Worm (Caenorhabditis elegans): ENCODE data around the gene F15H10.7.
A peak's percentile ranks its signal among the peaks of the same experiment; 100 is the strongest.

Gene F15H10.7

ce11 chrV:10368256-10368655 lies 38.0 kb downstream of the F15H10.7 start, which contains the start of gene sri-20:
Gene sri-20 (plus strand): TSS chrV:10368556.
- TF ChIP-seq aptf-2 (GFP tag; conservative IDR thresholded peaks at IDR 0.05) (no peak), madf-8 (GFP tag; conservative IDR thresholded peaks at IDR 0.05) (no peak), pbrm-1 (GFP tag; IDR thresholded peaks at IDR 0.05) (no peak), efl-1 (GFP tag; optimal IDR thresholded peaks at IDR 0.05) (no peak), snpc-4 (GFP tag; optimal IDR thresholded peaks at IDR 0.05) (no peak), snpc-4 (tag; optimal IDR thresholded peaks at IDR 0.05) (no peak), Y79H2A.3 (GFP tag; conservative IDR thresholded peaks at IDR 0.05) (no peak), die-1 (tag; optimal IDR thresholded peaks at IDR 0.05) (no peak), hmg-1.2 (GFP tag; IDR thresholded peaks at IDR 0.05) (no peak), Y56A3A.18 (GFP tag; IDR thresholded peaks at IDR 0.05) (no peak), chd-7 (tag; optimal IDR thresholded peaks at IDR 0.05) (no peak)

DNA sequence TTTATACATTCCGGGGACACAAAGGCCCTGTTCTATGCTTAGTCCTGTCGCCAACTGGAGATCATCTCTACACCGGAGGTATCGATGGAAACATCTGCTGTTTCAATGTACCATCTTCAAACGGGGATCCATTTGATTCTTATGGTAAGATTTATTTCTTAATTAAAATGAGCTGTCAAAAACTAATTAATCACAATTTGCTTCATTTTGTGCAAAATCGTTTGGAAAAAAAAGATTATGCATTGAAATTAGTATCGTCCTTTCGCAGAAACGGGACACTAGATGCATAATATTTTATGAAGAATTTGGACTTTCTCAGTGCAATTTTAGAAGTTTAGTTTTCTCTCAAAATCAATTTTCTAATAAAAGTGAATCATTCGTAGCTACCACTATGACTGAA lies 42.4 kb downstream of the F15H10.7 start:
- no peak for TF ChIP-seq madf-6 (GFP tag; IDR thresholded peaks at IDR 0.05)
- no peak for TF ChIP-seq aptf-3 (GFP tag; IDR thresholded peaks at IDR 0.05)
- TF ChIP-seq Y79H2A.3 (GFP tag; conservative IDR thresholded peaks at IDR 0.05), result no peak
- TF ChIP-seq gei-17 (GFP tag; optimal IDR thresholded peaks at IDR 0.05), result no peak

DNA sequence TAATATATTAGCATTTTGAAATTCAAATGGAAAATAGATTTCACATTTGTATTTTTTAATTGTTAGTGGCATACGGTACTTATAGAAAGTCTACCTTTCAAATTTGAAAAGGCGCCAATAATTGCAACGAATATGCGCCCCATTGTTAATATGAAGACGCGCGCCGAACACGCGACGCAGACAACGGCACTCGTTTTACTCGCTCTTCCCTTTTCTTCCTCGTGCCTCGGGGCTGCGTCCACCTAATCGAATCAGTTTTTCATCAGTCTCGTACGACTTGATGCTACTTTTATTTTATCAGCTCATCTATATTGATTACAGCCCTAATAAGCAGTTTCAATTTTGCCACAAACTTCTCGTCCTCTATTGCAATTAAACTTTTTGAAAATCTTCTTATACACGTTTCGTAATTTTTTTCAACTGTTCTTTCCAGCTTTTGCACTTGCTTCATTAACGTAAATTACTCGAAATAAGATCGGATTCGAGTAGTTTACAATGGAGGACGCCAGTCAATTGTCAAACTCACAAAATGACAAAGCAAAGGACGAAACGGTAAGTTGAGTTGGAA lies 44.3 kb downstream of the F15H10.7 start, which contains the start of gene cash-1:
cash-1 (plus strand) TSS at position 432 of the 568 bp plus-strand sequence.
- TF ChIP-seq Y56A3A.18 (GFP tag; IDR thresholded peaks at IDR 0.05) (no peak), D2030.7 (GFP tag; IDR thresholded peaks at IDR 0.05) (peak; percentile 68), ceh-79 (tag; optimal IDR thresholded peaks at IDR 0.05) (no peak), cebp-1 (GFP tag; IDR thresholded peaks at IDR 0.05) (peak; percentile 45; the same call in 1 of the 2 replicates), cebp-1 (tag; optimal IDR thresholded peaks at IDR 0.05) (peak; percentile 58), snpc-3.4 (tag; optimal IDR thresholded peaks at IDR 0.05) (peak; percentile 20), dox-1 (GFP tag; IDR thresholded peaks at IDR 0.05) (peak; percentile 88), let-526 (GFP tag; IDR thresholded peaks at IDR 0.05) (0 out of 2 replicates have a peak, but pooled peaks have one; percentile 55), pbrm-1 (GFP tag; IDR thresholded peaks at IDR 0.05) (peak; percentile 37; the same call in 1 of the 2 replicates), aptf-2 (GFP tag; conservative IDR thresholded peaks at IDR 0.05) (no peak), madf-10 (tag; optimal IDR thresholded peaks at IDR 0.05) (peak; percentile 17), lin-54 (GFP tag; optimal IDR thresholded peaks at IDR 0.05) (peak; percentile 83), lin-26 (GFP tag; IDR thresholded peaks at IDR 0.05) (peak; percentile 54), F37B4.10 (GFP tag; IDR thresholded peaks at IDR 0.05) (no peak), snpc-1.3 (tag; optimal IDR thresholded peaks at IDR 0.05; ENCODE audit: insufficient read depth) (no peak), Y53F4B.3 (GFP tag; IDR thresholded peaks at IDR 0.05) (no peak), rcor-1 (GFP tag; IDR thresholded peaks at IDR 0.05) (0 out of 2 replicates have a peak, but pooled peaks have one; percentile 37), bed-1 (GFP tag; IDR thresholded peaks at IDR 0.05) (no peak), ceh-91 (GFP tag; IDR thresholded peaks at IDR 0.05) (peak; percentile 66), hmg-1.2 (GFP tag; IDR thresholded peaks at IDR 0.05) (peak; percentile 52; the same call in 1 of the 2 replicates), repo-1 (tag; optimal IDR thresholded peaks at IDR 0.05) (no peak), aptf-3 (GFP tag; IDR thresholded peaks at IDR 0.05) (no peak), K12H6.12 (tag; optimal IDR thresholded peaks at IDR 0.05) (peak; percentile 36), ceh-100 (GFP tag; IDR thresholded peaks at IDR 0.05) (no peak), unc-130 (GFP tag; optimal IDR thresholded peaks at IDR 0.05) (no peak), C06A6.2 (GFP tag; conservative IDR thresholded peaks at IDR 0.05) (no peak), ZK185.1 (tag; optimal IDR thresholded peaks at IDR 0.05; ENCODE audit: poor library complexity, severe bottlenecking) (peak; percentile 47), F33H1.4 (GFP tag; IDR thresholded peaks at IDR 0.05) (peak; percentile 54), nhr-80 (tag; optimal IDR thresholded peaks at IDR 0.05) (peak; percentile 88), gei-17 (GFP tag; optimal IDR thresholded peaks at IDR 0.05) (no peak), snpc-4 (GFP tag; optimal IDR thresholded peaks at IDR 0.05) (no peak), snpc-4 (tag; optimal IDR thresholded peaks at IDR 0.05) (peak in 3 of 4 experiments; percentile 43 to 64 (median 52)), zim-3 (tag; optimal IDR thresholded peaks at IDR 0.05) (no peak), ets-4 (GFP tag; optimal IDR thresholded peaks at IDR 0.05) (no peak), Y53G8AR.9 (GFP tag; conservative IDR thresholded peaks at IDR 0.05) (no peak), F49E8.2 (tag; optimal IDR thresholded peaks at IDR 0.05; ENCODE audit: insufficient read depth) (peak; percentile 51), hmg-20 (GFP tag; IDR thresholded peaks at IDR 0.05) (no peak)

Measured in whole organism, young adult.